Fruit fly (Drosophila melanogaster) whole organism, embryonic: ENCODE measurements around the gene CG17819.

Experiments used
- B-H1 ChIP-seq: fragments of 200-800 bp; sonication (Bioruptor generic); IDR thresholded peaks from 3 replicates; pipeline ENCODE4 v1.3.6; 2022; ENCODE audit warnings: missing biosample characterization, missing genetic modification characterization
- B-H2 ChIP-seq: fragments of 200-800 bp; sonication (Bioruptor generic); optimal IDR thresholded peaks from 2 replicates; lab custom pipeline; 2018; ENCODE audit warnings: missing biosample characterization, mild to moderate bottlenecking, missing genetic modification characterization
- CG10462 ChIP-seq: fragments of 200-800 bp; sonication (Bioruptor generic); optimal IDR thresholded peaks from 2 replicates; lab custom pipeline; 2016; ENCODE audit warnings: missing biosample characterization, missing genetic modification characterization
- CG10565 ChIP-seq: fragments of 200-800 bp; sonication (Bioruptor generic); optimal IDR thresholded peaks from 3 replicates; lab custom pipeline; 2016; ENCODE audit warnings: missing biosample characterization, mild to moderate bottlenecking, missing genetic modification characterization
- CG11398 ChIP-seq: fragments of 200-800 bp; sonication (Bioruptor generic); optimal IDR thresholded peaks from 2 replicates; lab custom pipeline; 2016; ENCODE audit warnings: missing biosample characterization, missing genetic modification characterization
- CG14441 ChIP-seq: fragments of 200-800 bp; sonication (Bioruptor generic); IDR thresholded peaks from 2 replicates; pipeline ENCODE4 v1.3.6; 2022; ENCODE audit warnings: missing biosample characterization, missing genetic modification characterization
- CG17328 ChIP-seq: fragments of 200-800 bp; sonication (Bioruptor generic); IDR thresholded peaks from 2 replicates; pipeline ENCODE4 v1.3.6; 2022; ENCODE audit warnings: missing biosample characterization, missing genetic modification characterization
- CG2889 ChIP-seq: fragments of 200-800 bp; sonication (Bioruptor generic); IDR thresholded peaks from 3 replicates; pipeline ENCODE4 v1.3.6; 2022; ENCODE audit warnings: missing biosample characterization, missing genetic modification characterization
- CG34224 ChIP-seq: fragments of 200-800 bp; sonication (Bioruptor generic); IDR thresholded peaks from 3 replicates; pipeline ENCODE4 v1.3.6; 2022; ENCODE audit warnings: missing biosample characterization, missing genetic modification characterization; ENCODE audit not compliant: partially characterized antibody
- CG4404 ChIP-seq: fragments of 200-800 bp; sonication (Bioruptor generic); IDR thresholded peaks from 2 replicates; pipeline ENCODE4 v1.3.6; 2022; ENCODE audit warnings: missing biosample characterization, missing genetic modification characterization
- CG7963 ChIP-seq: fragments of 200-800 bp; sonication (Bioruptor generic); IDR thresholded peaks from 3 replicates; pipeline ENCODE4 v1.3.6; 2022; ENCODE audit warnings: missing biosample characterization, missing genetic modification characterization; ENCODE audit not compliant: partially characterized antibody
- CG9727 ChIP-seq: fragments of 200-800 bp; sonication (Bioruptor generic); optimal IDR thresholded peaks from 3 replicates; lab custom pipeline; 2017; ENCODE audit warnings: missing biosample characterization, mild to moderate bottlenecking, missing genetic modification characterization
- CG9876 ChIP-seq: fragments of 200-800 bp; sonication (Bioruptor generic); optimal IDR thresholded peaks from 2 replicates; lab custom pipeline; 2016; ENCODE audit warnings: missing biosample characterization, missing genetic modification characterization
- CkIIα-i1 ChIP-seq: fragments of 200-800 bp; sonication (Bioruptor generic); IDR thresholded peaks from 2 replicates; pipeline ENCODE4 v1.3.6; 2022; ENCODE audit warnings: missing biosample characterization, missing genetic modification characterization
- Deaf1 ChIP-seq: fragments of 200-800 bp; optimal IDR thresholded peaks from 3 replicates; lab custom pipeline; 2019; ENCODE audit warnings: missing biosample characterization, mild to moderate bottlenecking, missing genetic modification characterization, moderate library complexity
- Dip2 ChIP-seq: fragments of 200-800 bp; sonication (Bioruptor generic); IDR thresholded peaks from 2 replicates; pipeline ENCODE4 v1.3.6; 2022; ENCODE audit warnings: missing biosample characterization, missing genetic modification characterization
- E2f2 ChIP-seq: fragments of 200-800 bp; sonication (Bioruptor generic); IDR thresholded peaks from 2 replicates; pipeline ENCODE4 v1.3.6; 2022; ENCODE audit warnings: missing biosample characterization, missing genetic modification characterization
- Ets65A ChIP-seq: fragments of 200-800 bp; sonication (Bioruptor generic); peaks from one replicate; lab custom pipeline; 2016; ENCODE audit warnings: missing biosample characterization, missing genetic modification characterization
- Ets97D ChIP-seq: fragments of 200-800 bp; sonication (Bioruptor generic); optimal IDR thresholded peaks from 3 replicates; lab custom pipeline; 2016; ENCODE audit warnings: missing biosample characterization, missing genetic modification characterization
- Fer3 ChIP-seq: fragments of 200-800 bp; sonication (Bioruptor generic); optimal IDR thresholded peaks from 2 replicates; lab custom pipeline; 2018; ENCODE audit warnings: missing biosample characterization, mild to moderate bottlenecking, missing genetic modification characterization, moderate library complexity
- GATAe ChIP-seq: fragments of 200-800 bp; sonication (Bioruptor generic); conservative IDR thresholded peaks from 2 replicates; pipeline ENCODE4 v1.3.6; 2022; ENCODE audit warnings: missing biosample characterization, missing genetic modification characterization
- HLH3B ChIP-seq: fragments of 200-800 bp; sonication (Bioruptor generic); IDR thresholded peaks from 2 replicates; pipeline ENCODE4 v1.3.6; 2022; ENCODE audit warnings: missing biosample characterization, missing genetic modification characterization
- Hmr ChIP-seq: fragments of 200-800 bp; sonication (Bioruptor generic); optimal IDR thresholded peaks from 3 replicates; lab custom pipeline; 2017; ENCODE audit warnings: mild to moderate bottlenecking, missing biosample characterization, missing genetic modification reagents, missing genetic modification characterization
- Hmx ChIP-seq: fragments of 200-800 bp; sonication (Bioruptor generic); optimal IDR thresholded peaks from 2 replicates; lab custom pipeline; 2016; ENCODE audit warnings: missing biosample characterization, missing genetic modification characterization
- Hr39 ChIP-seq: fragments of >200 bp; optimal IDR thresholded peaks from 2 replicates; lab custom pipeline; 2017
- Jarid2 ChIP-seq: fragments of 200-800 bp; sonication (Bioruptor generic); optimal IDR thresholded peaks from 3 replicates; lab custom pipeline; 2017; ENCODE audit warnings: mild to moderate bottlenecking, missing biosample characterization, missing genetic modification reagents, missing genetic modification characterization
- NC2β ChIP-seq: fragments of 200-800 bp; sonication (Bioruptor generic); optimal IDR thresholded peaks from 2 replicates; lab custom pipeline; 2016; ENCODE audit warnings: missing biosample characterization, missing genetic modification characterization
- Scr ChIP-seq: fragments of 200-800 bp; sonication (Bioruptor generic); IDR thresholded peaks from 2 replicates; pipeline ENCODE4 v1.3.6; 2022; ENCODE audit warnings: missing biosample characterization, missing genetic modification characterization; ENCODE audit not compliant: partially characterized antibody
- Stat92E ChIP-seq, 3 experiments: fragments of >200 bp in 2 of 3; fragments of 200-800 bp in 1 of 3; sonication (Bioruptor generic) in 1 of 3; optimal IDR thresholded peaks; 2 replicates each; lab custom pipeline; 2017 to 2019; ENCODE audit warnings: missing biosample characterization in 3 of 3, missing genetic modification characterization in 3 of 3, mild to moderate bottlenecking in 1 of 3, moderate library complexity in 1 of 3
- ab ChIP-seq: fragments of 200-800 bp; sonication (Bioruptor generic); optimal IDR thresholded peaks from 2 replicates; lab custom pipeline; 2016; ENCODE audit warnings: missing biosample characterization, missing genetic modification characterization
- aop ChIP-seq: fragments of 200-800 bp; sonication (Bioruptor generic); IDR thresholded peaks from 2 replicates; pipeline ENCODE4 v1.3.6; 2022; ENCODE audit warnings: missing biosample characterization, missing genetic modification characterization
- bigmax ChIP-seq: fragments of 200-800 bp; sonication (Bioruptor generic); optimal IDR thresholded peaks from 2 replicates; lab custom pipeline; 2018; ENCODE audit warnings: missing biosample characterization, mild to moderate bottlenecking, missing genetic modification characterization
- chn ChIP-seq: fragments of 200-800 bp; sonication (Bioruptor generic); optimal IDR thresholded peaks from 2 replicates; lab custom pipeline; 2016; ENCODE audit warnings: missing biosample characterization, missing genetic modification characterization
- danr ChIP-seq: fragments of 200-800 bp; sonication (Bioruptor generic); IDR thresholded peaks from 2 replicates; pipeline ENCODE4 v1.3.6; 2022; ENCODE audit warnings: missing biosample characterization, missing genetic modification characterization
- gfzf ChIP-seq: fragments of 200-800 bp; sonication (Bioruptor generic); optimal IDR thresholded peaks from 2 replicates; lab custom pipeline; 2016; ENCODE audit warnings: missing biosample characterization, mild to moderate bottlenecking, missing genetic modification characterization, moderate library complexity
- hb ChIP-seq: fragments of 200-800 bp; sonication (Bioruptor generic); IDR thresholded peaks from 3 replicates; pipeline ENCODE4 v1.3.6; 2022; ENCODE audit warnings: missing biosample characterization, missing genetic modification characterization; ENCODE audit not compliant: partially characterized antibody
- inv ChIP-seq: fragments of 200-800 bp; sonication (Bioruptor generic); IDR thresholded peaks from 2 replicates; pipeline ENCODE4 v1.3.6; 2022; ENCODE audit warnings: missing biosample characterization, missing genetic modification characterization; ENCODE audit not compliant: partially characterized antibody
- lilli ChIP-seq: fragments of 200-800 bp; sonication (Bioruptor generic); optimal IDR thresholded peaks from 3 replicates; lab custom pipeline; 2016; ENCODE audit warnings: missing biosample characterization, missing genetic modification characterization
- luna ChIP-seq: fragments of 200-800 bp; sonication (Bioruptor generic); optimal IDR thresholded peaks from 2 replicates; lab custom pipeline; 2016; ENCODE audit warnings: missing biosample characterization, missing genetic modification characterization
- mam ChIP-seq: fragments of 200-800 bp; sonication (Bioruptor generic); optimal IDR thresholded peaks from 3 replicates; lab custom pipeline; 2016; ENCODE audit warnings: missing biosample characterization, missing genetic modification characterization
- org-1 ChIP-seq: fragments of 200-800 bp; sonication (Bioruptor generic); optimal IDR thresholded peaks from 2 replicates; lab custom pipeline; 2017; ENCODE audit warnings: missing biosample characterization, missing genetic modification characterization
- pfk ChIP-seq: fragments of 200-800 bp; sonication (Bioruptor generic); optimal IDR thresholded peaks from 2 replicates; lab custom pipeline; 2018; ENCODE audit warnings: missing biosample characterization, mild to moderate bottlenecking, missing genetic modification characterization, moderate library complexity
- prd ChIP-seq, 3 experiments: fragments of >200 bp in 2 of 3; fragments of 200-800 bp in 1 of 3; sonication (Bioruptor generic) in 1 of 3; optimal IDR thresholded peaks in 2 of 3; IDR thresholded peaks in 1 of 3; 2 replicates in 2 of 3; 3 replicates in 1 of 3; pipeline versions ENCODE4 v1.3.6 to Lab custom; 2017 to 2022; ENCODE audit warnings: missing biosample characterization in 1 of 3, missing genetic modification characterization in 1 of 3
- ranshi ChIP-seq: fragments of 200-800 bp; sonication (Bioruptor generic); IDR thresholded peaks from 2 replicates; pipeline ENCODE4 v1.3.6; 2022; ENCODE audit warnings: missing biosample characterization, missing genetic modification characterization
- row ChIP-seq: fragments of 200-800 bp; sonication (Bioruptor generic); IDR thresholded peaks from 3 replicates; pipeline ENCODE4 v1.3.6; 2022; ENCODE audit warnings: missing biosample characterization, missing genetic modification characterization
- sens-2 ChIP-seq: fragments of 200-800 bp; sonication (Bioruptor generic); IDR thresholded peaks from 2 replicates; pipeline ENCODE4 v1.3.6; 2022; ENCODE audit warnings: missing biosample characterization, missing genetic modification characterization
- seq ChIP-seq: fragments of 200-800 bp; sonication (Bioruptor generic); IDR thresholded peaks from 2 replicates; pipeline ENCODE4 v1.3.6; 2022; ENCODE audit warnings: missing biosample characterization, missing genetic modification characterization
- so ChIP-seq: fragments of 200-800 bp; sonication (Bioruptor generic); IDR thresholded peaks from 3 replicates; pipeline ENCODE4 v1.3.6; 2022; ENCODE audit warnings: missing biosample characterization, missing genetic modification characterization
- sqz ChIP-seq: fragments of 200-800 bp; sonication (Bioruptor generic); optimal IDR thresholded peaks from 3 replicates; lab custom pipeline; 2018; ENCODE audit warnings: missing biosample characterization, mild to moderate bottlenecking, missing genetic modification characterization
- ssp ChIP-seq: fragments of 200-800 bp; sonication (Bioruptor generic); IDR thresholded peaks from 2 replicates; pipeline ENCODE4 v1.3.6; 2022; ENCODE audit warnings: missing biosample characterization, missing genetic modification characterization
- tna ChIP-seq: fragments of 200-800 bp; sonication (Bioruptor generic); IDR thresholded peaks from 2 replicates; pipeline ENCODE4 v1.3.6; 2022; ENCODE audit warnings: missing biosample characterization, missing genetic modification characterization; ENCODE audit not compliant: partially characterized antibody
- usp ChIP-seq: fragments of >200 bp; optimal IDR thresholded peaks from 2 replicates; lab custom pipeline; 2017; ENCODE audit warnings: missing biosample characterization, missing genetic modification characterization

CG17819 gene

dm6 chr3R:21878473-21878872 is 6.9 kb downstream of the CG17819 start, which contains the start of gene CG34148 (continued):
- TF ChIP-seq Fer3 = no peak
- TF ChIP-seq ranshi (GFP tag; lab: Robert Waterston, UW) = no peak
- TF ChIP-seq tna (GFP tag; lab: Robert Waterston, UW) = peak; percentile 90
- no peak for TF ChIP-seq pfk (GFP tag; lab: Kevin White, UChicago)
- no peak for TF ChIP-seq Ets65A (GFP tag; lab: Kevin White, UChicago)
- no peak for TF ChIP-seq gfzf (GFP tag; lab: Kevin White, UChicago)
- TF ChIP-seq CG14441 (GFP tag; lab: Robert Waterston, UW) = no peak
- no peak for TF ChIP-seq CG4404 (GFP tag; lab: Robert Waterston, UW)
- no peak for TF ChIP-seq CG10462 (GFP tag; lab: Kevin White, UChicago)
- TF ChIP-seq bigmax (GFP tag; lab: Kevin White, UChicago) = no peak
- TF ChIP-seq Hmr (GFP tag; lab: Kevin White, UChicago) = no peak
- no peak for TF ChIP-seq CG17328 (GFP tag; lab: Robert Waterston, UW)
- TF ChIP-seq danr (GFP tag; lab: Robert Waterston, UW) = no peak
- no peak for TF ChIP-seq ab (GFP tag; lab: Kevin White, UChicago)
- no peak for TF ChIP-seq CG11398
- TF ChIP-seq lilli (GFP tag; lab: Kevin White, UChicago) = no peak
- peak; percentile 63; the same call in 1 of the 3 replicates for TF ChIP-seq hb (GFP tag; lab: Robert Waterston, UW)
- TF ChIP-seq sens-2 = no peak
- TF ChIP-seq CG9876 (GFP tag; lab: Kevin White, UChicago) = no peak
- TF ChIP-seq CG34224 (GFP tag; lab: Robert Waterston, UW) = peak; percentile 90
- TF ChIP-seq ssp (GFP tag; lab: Robert Waterston, UW) = no peak
- TF ChIP-seq E2f2 (GFP tag; lab: Robert Waterston, UW) = peak; percentile 92
- no peak for TF ChIP-seq luna
- no peak for TF ChIP-seq GATAe (GFP tag; lab: Robert Waterston, UW)
- no peak for TF ChIP-seq CG10565 (GFP tag; lab: Kevin White, UChicago)
- TF ChIP-seq inv (GFP tag; lab: Robert Waterston, UW) = peak; percentile 36; the same call in 1 of the 2 replicates
- no peak for TF ChIP-seq org-1 (GFP tag; lab: Kevin White, UChicago)
- no peak for TF ChIP-seq row (GFP tag; lab: Robert Waterston, UW)
- TF ChIP-seq Dip2 (GFP tag; lab: Robert Waterston, UW) = no peak
- peak; percentile 74 for TF ChIP-seq Scr (GFP tag; lab: Robert Waterston, UW)
- no peak for TF ChIP-seq B-H1
- TF ChIP-seq Deaf1 = no peak
- TF ChIP-seq Stat92E (GFP tag; optimal IDR thresholded peaks at IDR 0.05; lab: Kevin White, UChicago) = no peak
- TF ChIP-seq CkIIα-i1 (GFP tag; lab: Robert Waterston, UW) = no peak
- no peak for TF ChIP-seq Ets97D
- TF ChIP-seq seq (GFP tag; lab: Robert Waterston, UW) = no peak
- peak; percentile 73 for TF ChIP-seq CG7963 (GFP tag; lab: Robert Waterston, UW)
- TF ChIP-seq usp = no peak
- TF ChIP-seq Hr39 = no peak
- no peak for TF ChIP-seq sqz (GFP tag; lab: Kevin White, UChicago)
- no peak for TF ChIP-seq CG9727 (GFP tag; lab: Kevin White, UChicago)
- TF ChIP-seq Hmx = no peak
- TF ChIP-seq CG2889 (GFP tag; lab: Robert Waterston, UW) = no peak
- TF ChIP-seq mam (GFP tag; lab: Kevin White, UChicago) = no peak
- no peak for TF ChIP-seq Jarid2
- TF ChIP-seq NC2β (GFP tag; lab: Kevin White, UChicago) = no peak
- TF ChIP-seq prd (optimal IDR thresholded peaks at IDR 0.05; lab: Kevin White, UChicago) = no peak
- TF ChIP-seq prd (GFP tag; IDR thresholded peaks at IDR 0.05; lab: Robert Waterston, UW) = no peak
- no peak for TF ChIP-seq chn
- no peak for TF ChIP-seq so
- no peak for TF ChIP-seq HLH3B
- TF ChIP-seq aop (GFP tag; lab: Robert Waterston, UW) = no peak
- no peak for TF ChIP-seq B-H2 (GFP tag; lab: Kevin White, UChicago)
